Worm (Caenorhabditis elegans) whole organism, late embryonic: ENCODE measurements around the gene tbc-10.

ENCODE experiments used
- C38D4.7 ChIP-seq: fragments of 200-800 bp; sonication (Bioruptor generic); optimal IDR thresholded peaks from 2 replicates; lab custom pipeline; 2018; ENCODE audit warnings: mild to moderate bottlenecking, missing genetic modification characterization, moderate library complexity, missing compliant biosample characterization
- T23F11.4 ChIP-seq: fragments of 200-800 bp; sonication (Bioruptor generic); optimal IDR thresholded peaks from 2 replicates; lab custom pipeline; 2018; ENCODE audit warnings: mild to moderate bottlenecking, missing genetic modification characterization, missing compliant biosample characterization
- ceh-14 ChIP-seq: sonication (generic microtip); optimal IDR thresholded peaks from 2 replicates; lab custom pipeline; 2016; ENCODE audit warnings: missing genotype, missing genetic modification characterization, missing compliant biosample characterization
- ceh-22 ChIP-seq: sonication (generic microtip); optimal IDR thresholded peaks from 2 replicates; lab custom pipeline; 2017; ENCODE audit warnings: missing biosample characterization, missing genetic modification characterization
- ceh-30 ChIP-seq: fragments of 150-350 bp; optimal IDR thresholded peaks from 2 replicates; lab custom pipeline; 2014; ENCODE audit warnings: missing biosample characterization, missing genetic modification characterization
- ceh-31 ChIP-seq: sonication (generic microtip); optimal IDR thresholded peaks from 2 replicates; lab custom pipeline; 2016; ENCODE audit warnings: missing genetic modification characterization, missing compliant biosample characterization
- ceh-6 ChIP-seq: fragments of 200-800 bp; sonication (Bioruptor generic); optimal IDR thresholded peaks from 2 replicates; lab custom pipeline; 2018; ENCODE audit warnings: mild to moderate bottlenecking, missing genetic modification characterization, missing compliant biosample characterization
- ceh-9 ChIP-seq: sonication (generic microtip); optimal IDR thresholded peaks from 2 replicates; lab custom pipeline; 2016; ENCODE audit warnings: mild to moderate bottlenecking, missing genetic modification characterization, inconsistent platforms, missing compliant biosample characterization
- dve-1 ChIP-seq: sonication (generic microtip); optimal IDR thresholded peaks from 2 replicates; lab custom pipeline; 2017; ENCODE audit warnings: antibody characterized with exemption, mild to moderate bottlenecking, missing genetic modification characterization, missing compliant biosample characterization
- elt-2 ChIP-seq: sonication (generic microtip); optimal IDR thresholded peaks from 2 replicates; lab custom pipeline; 2016; ENCODE audit warnings: missing genetic modification reagents, missing genetic modification characterization, missing compliant biosample characterization
- fax-1 ChIP-seq: sonication (generic microtip); optimal IDR thresholded peaks from 2 replicates; lab custom pipeline; 2016; ENCODE audit warnings: missing genotype, missing genetic modification characterization, missing compliant biosample characterization
- hlh-13 ChIP-seq: fragments of 200-800 bp; sonication (Bioruptor generic); optimal IDR thresholded peaks from 2 replicates; lab custom pipeline; 2018; ENCODE audit warnings: mild to moderate bottlenecking, missing genetic modification characterization, missing compliant biosample characterization
- hlh-30 ChIP-seq: sonication (generic microtip); optimal IDR thresholded peaks from 2 replicates; lab custom pipeline; 2017; ENCODE audit warnings: antibody characterized with exemption, missing genetic modification characterization, missing compliant biosample characterization; ENCODE audit not compliant: insufficient read depth
- hlh-8 ChIP-seq: sonication (generic microtip); optimal IDR thresholded peaks from 2 replicates; lab custom pipeline; 2016; ENCODE audit warnings: missing genotype, missing genetic modification characterization, missing compliant biosample characterization
- lin-11 ChIP-seq: fragments of 200-800 bp; sonication (Bioruptor generic); optimal IDR thresholded peaks from 2 replicates; lab custom pipeline; 2018; ENCODE audit warnings: mild to moderate bottlenecking, missing genetic modification characterization, missing compliant biosample characterization
- mec-3 ChIP-seq: sonication (generic microtip); optimal IDR thresholded peaks from 2 replicates; lab custom pipeline; 2016; ENCODE audit warnings: borderline replicate concordance, missing genetic modification characterization, missing compliant biosample characterization
- nfya-1 ChIP-seq: sonication (generic microtip); optimal IDR thresholded peaks from 2 replicates; lab custom pipeline; 2017; ENCODE audit warnings: missing genetic modification characterization, mild to moderate bottlenecking, missing compliant biosample characterization, antibody characterized with exemption, moderate library complexity
- nhr-232 ChIP-seq: sonication (generic microtip); optimal IDR thresholded peaks from 2 replicates; lab custom pipeline; 2016; ENCODE audit warnings: missing genetic modification characterization, missing compliant biosample characterization
- pat-9 ChIP-seq: fragments of 200-800 bp; sonication (Bioruptor generic); optimal IDR thresholded peaks from 2 replicates; lab custom pipeline; 2018; ENCODE audit warnings: mild to moderate bottlenecking, missing genetic modification characterization, moderate library complexity, missing compliant biosample characterization
- pqm-1 ChIP-seq: sonication (generic microtip); optimal IDR thresholded peaks from 2 replicates; lab custom pipeline; 2016; ENCODE audit warnings: missing genetic modification characterization, missing compliant biosample characterization
- ref-2 ChIP-seq: sonication (generic microtip); optimal IDR thresholded peaks from 2 replicates; lab custom pipeline; 2016; ENCODE audit warnings: missing genetic modification characterization, missing compliant biosample characterization
- rnt-1 ChIP-seq: sonication (generic microtip); optimal IDR thresholded peaks from 2 replicates; lab custom pipeline; 2016; ENCODE audit warnings: missing genetic modification characterization, missing compliant biosample characterization
- tbx-7 ChIP-seq: sonication (generic microtip); optimal IDR thresholded peaks from 2 replicates; lab custom pipeline; 2016; ENCODE audit warnings: missing genotype, missing genetic modification characterization, missing compliant biosample characterization
- ttx-3 ChIP-seq: sonication (generic microtip); optimal IDR thresholded peaks from 2 replicates; lab custom pipeline; 2016; ENCODE audit warnings: missing genetic modification reagents, missing genetic modification characterization, missing compliant biosample characterization
- unc-86 ChIP-seq: sonication (generic microtip); optimal IDR thresholded peaks from 2 replicates; lab custom pipeline; 2016; ENCODE audit warnings: missing genetic modification characterization, missing compliant biosample characterization

Gene tbc-10

ce11 chrIII:1028233-1028632 lies 45.2 kb downstream of the tbc-10 start:
- TF ChIP-seq C38D4.7 (GFP tag; lab: Kevin White, UChicago) (no peak), elt-2 (peak; percentile 37)

- TF ChIP-seq lin-11 (tag; lab: Kevin White, UChicago) (no peak), nfya-1 (tag; lab: Kevin White, UChicago) (no peak), ref-2 (tag; lab: Kevin White, UChicago) (no peak), ceh-22 (tag; lab: Kevin White, UChicago) (no peak), hlh-30 (no peak), ceh-14 (tag; lab: Kevin White, UChicago) (no peak), dve-1 (tag; lab: Kevin White, UChicago) (no peak), C38D4.7 (GFP tag; lab: Kevin White, UChicago) (no peak), pqm-1 (no peak), ceh-9 (tag; lab: Kevin White, UChicago) (no peak)
These were observed 47.9 kb downstream of the tbc-10 start, which contains the start of the genes clc-26 and E_BE45912.2 for ce11 chrIII:1030965-1031364. TSS of gene clc-26 (minus strand) at chrIII:1031065. TSS of gene E_BE45912.2 (minus strand) at chrIII:1031103.

- TF ChIP-seq tbx-7 (tag; lab: Kevin White, UChicago) (no peak), fax-1 (tag; lab: Kevin White, UChicago) (no peak), hlh-8 (tag; lab: Kevin White, UChicago) (no peak), nhr-232 (tag; lab: Kevin White, UChicago) (no peak), unc-86 (tag; lab: Kevin White, UChicago) (no peak), rnt-1 (tag; lab: Kevin White, UChicago) (no peak), ceh-6 (GFP tag; lab: Kevin White, UChicago) (no peak), lin-11 (tag; lab: Kevin White, UChicago) (no peak)
These were observed 51.8 kb downstream of the tbc-10 start for ce11 chrIII:1034853-1035252.

ce11 chrIII:1037173-1037572 lies 54.1 kb downstream of the tbc-10 start, which contains the start of the genes chin-1 and BE0003N10.1:
TSS of gene chin-1 (minus strand) at chrIII:1037212.
TSS of gene BE0003N10.1 (plus strand) at chrIII:1037492.
- peak; percentile 5 for TF ChIP-seq ttx-3 (tag; lab: Kevin White, UChicago)
- no peak for TF ChIP-seq ceh-31 (tag; lab: Kevin White, UChicago)
- no peak for TF ChIP-seq hlh-13 (GFP tag; lab: Kevin White, UChicago)
- TF ChIP-seq ceh-30: peak; percentile 9
- TF ChIP-seq T23F11.4 (GFP tag; lab: Kevin White, UChicago): no peak
- TF ChIP-seq mec-3: no peak
- no peak for TF ChIP-seq rnt-1 (tag; lab: Kevin White, UChicago)
- TF ChIP-seq pat-9 (tag; lab: Kevin White, UChicago): no peak
